Worm (Caenorhabditis elegans) whole organism, young adult: ENCODE results near the gene hlh-8.

Experiments used
- B0019.2 ChIP-seq: fragments of 200-800 bp; sonication (Bioruptor generic); conservative IDR thresholded peaks from 2 replicates; pipeline ENCODE4 v1.3.6; 2022; ENCODE audit warnings: missing genetic modification reagents, missing genetic modification characterization, missing compliant biosample characterization
- C17E4.6 ChIP-seq: fragments of 200-800 bp; sonication (Bioruptor generic); IDR thresholded peaks from 2 replicates; pipeline ENCODE4 v1.3.6; 2022; ENCODE audit warnings: missing genetic modification reagents, missing genetic modification characterization, missing compliant biosample characterization
- F10E7.11 ChIP-seq: sonication (generic microtip); optimal IDR thresholded peaks from 2 replicates; lab custom pipeline; 2017; ENCODE audit warnings: mild to moderate bottlenecking, missing genetic modification characterization, moderate library complexity, missing compliant biosample characterization
- F37B4.10 ChIP-seq: fragments of 200-800 bp; sonication (Bioruptor generic); IDR thresholded peaks from 2 replicates; pipeline ENCODE4 v1.3.6; 2022; ENCODE audit warnings: missing genetic modification characterization, missing compliant biosample characterization
- F39B2.1 ChIP-seq: fragments of 200-800 bp; sonication (Bioruptor generic); IDR thresholded peaks from 2 replicates; pipeline ENCODE4 v1.3.6; 2022; ENCODE audit warnings: missing genetic modification reagents, missing genetic modification characterization, missing compliant biosample characterization
- K12H6.12 ChIP-seq: fragments of 200-800 bp; sonication (Bioruptor generic); optimal IDR thresholded peaks from 2 replicates; lab custom pipeline; 2018; ENCODE audit warnings: mild to moderate bottlenecking, missing genetic modification characterization, missing compliant biosample characterization
- Y53G8AR.9 ChIP-seq: fragments of 200-800 bp; sonication (Bioruptor generic); conservative IDR thresholded peaks from 2 replicates; pipeline ENCODE4 v1.3.6; 2022; ENCODE audit warnings: missing genetic modification reagents, missing genetic modification characterization, missing compliant biosample characterization
- Y95B8A.8 ChIP-seq: fragments of 200-800 bp; sonication (Bioruptor generic); IDR thresholded peaks from 2 replicates; pipeline ENCODE4 v1.3.6; 2022; ENCODE audit warnings: missing genetic modification reagents, missing genetic modification characterization, missing compliant biosample characterization
- ama-1 ChIP-seq, 3 experiments: fragments of 150-350 bp in 1 of 3; sonication (generic microtip) in 2 of 3; optimal IDR thresholded peaks; 2 replicates each; lab custom pipeline; 2014 to 2018; ENCODE audit warnings: missing biosample characterization in 2 of 3, missing genetic modification characterization in 2 of 3, missing genetic modification reagents in 2 of 3
- attf-5 ChIP-seq: fragments of 200-800 bp; sonication (Bioruptor generic); optimal IDR thresholded peaks from 2 replicates; lab custom pipeline; 2018; ENCODE audit warnings: mild to moderate bottlenecking, missing genetic modification characterization, missing compliant biosample characterization
- attf-6 ChIP-seq: fragments of 200-800 bp; sonication (Bioruptor generic); IDR thresholded peaks from 2 replicates; pipeline ENCODE4 v1.3.6; 2022; ENCODE audit warnings: missing genetic modification reagents, missing genetic modification characterization, missing compliant biosample characterization
- bed-1 ChIP-seq: fragments of 200-800 bp; sonication (Bioruptor generic); IDR thresholded peaks from 2 replicates; pipeline ENCODE4 v1.3.6; 2022; ENCODE audit warnings: missing genetic modification reagents, missing genetic modification characterization, missing compliant biosample characterization
- ccch-3 ChIP-seq: fragments of 200-800 bp; sonication (Bioruptor generic); optimal IDR thresholded peaks from 2 replicates; lab custom pipeline; 2018; ENCODE audit warnings: mild to moderate bottlenecking, missing genetic modification characterization, missing compliant biosample characterization
- ceh-40 ChIP-seq: fragments of 200-800 bp; sonication (Bioruptor generic); IDR thresholded peaks from 2 replicates; pipeline ENCODE4 v1.3.6; 2022; ENCODE audit warnings: missing genetic modification characterization, missing compliant biosample characterization
- dpl-1 ChIP-seq: fragments of 150-350 bp; optimal IDR thresholded peaks from 2 replicates; lab custom pipeline; 2014; ENCODE audit warnings: missing biosample characterization, missing genetic modification reagents, missing genetic modification characterization
- efl-1 ChIP-seq: fragments of 150-350 bp; optimal IDR thresholded peaks from 2 replicates; lab custom pipeline; 2014; ENCODE audit warnings: missing biosample characterization, missing genetic modification reagents, missing genetic modification characterization
- egrh-3 ChIP-seq: fragments of 200-800 bp; sonication (Bioruptor generic); IDR thresholded peaks from 2 replicates; pipeline ENCODE4 v1.3.6; 2022; ENCODE audit warnings: missing genetic modification reagents, missing genetic modification characterization, missing compliant biosample characterization
- ets-4 ChIP-seq: fragments of 200-800 bp; sonication (Bioruptor generic); optimal IDR thresholded peaks from 2 replicates; lab custom pipeline; 2018; ENCODE audit warnings: mild to moderate bottlenecking, missing genetic modification characterization, missing compliant biosample characterization
- gei-17 ChIP-seq: fragments of 200-800 bp; sonication (Bioruptor generic); optimal IDR thresholded peaks from 2 replicates; lab custom pipeline; 2018; ENCODE audit warnings: mild to moderate bottlenecking, missing genetic modification characterization, missing compliant biosample characterization
- let-526 ChIP-seq: fragments of 200-800 bp; sonication (Bioruptor generic); IDR thresholded peaks from 2 replicates; pipeline ENCODE4 v1.3.6; 2022; ENCODE audit warnings: missing genetic modification reagents, missing genetic modification characterization, missing compliant biosample characterization
- let-607 ChIP-seq, 2 experiments: fragments of 200-800 bp in 1 of 2; sonication (Bioruptor generic) in 1 of 2; sonication (generic microtip) in 1 of 2; optimal IDR thresholded peaks; 2 replicates each; lab custom pipeline; 2016 to 2018; ENCODE audit warnings: mild to moderate bottlenecking in 2 of 2, missing compliant biosample characterization in 2 of 2, missing genetic modification characterization in 2 of 2, moderate library complexity in 2 of 2, missing genotype in 1 of 2
- lin-54 ChIP-seq: fragments of 200-800 bp; sonication (Bioruptor generic); optimal IDR thresholded peaks from 2 replicates; lab custom pipeline; 2018; ENCODE audit warnings: mild to moderate bottlenecking, missing genetic modification characterization, missing compliant biosample characterization
- lsl-1 ChIP-seq: fragments of 200-800 bp; sonication (Bioruptor generic); optimal IDR thresholded peaks from 2 replicates; lab custom pipeline; 2018; ENCODE audit warnings: mild to moderate bottlenecking, missing genetic modification characterization, moderate library complexity, missing compliant biosample characterization
- madf-10 ChIP-seq: sonication (generic microtip); optimal IDR thresholded peaks from 2 replicates; lab custom pipeline; 2016; ENCODE audit warnings: mild to moderate bottlenecking, missing genetic modification characterization, missing compliant biosample characterization
- madf-8 ChIP-seq: fragments of 200-800 bp; sonication (Bioruptor generic); conservative IDR thresholded peaks from 2 replicates; pipeline ENCODE4 v1.3.6; 2022; ENCODE audit warnings: missing genetic modification reagents, missing genetic modification characterization, missing compliant biosample characterization
- mel-28 ChIP-seq: sonication (generic microtip); optimal IDR thresholded peaks from 2 replicates; lab custom pipeline; 2016; ENCODE audit warnings: borderline replicate concordance, mild to moderate bottlenecking, missing genetic modification characterization, missing compliant biosample characterization
- nfya-1 ChIP-seq: sonication (generic microtip); optimal IDR thresholded peaks from 2 replicates; lab custom pipeline; 2017; ENCODE audit warnings: antibody characterized with exemption, missing compliant biosample characterization, missing genetic modification characterization, borderline replicate concordance; ENCODE audit not compliant: insufficient read depth
- nhr-179 ChIP-seq: sonication (generic microtip); optimal IDR thresholded peaks from 2 replicates; lab custom pipeline; 2016; ENCODE audit warnings: mild to moderate bottlenecking, missing genetic modification characterization, missing compliant biosample characterization
- nhr-27 ChIP-seq: fragments of 200-800 bp; sonication (Bioruptor generic); optimal IDR thresholded peaks from 2 replicates; lab custom pipeline; 2018; ENCODE audit warnings: mild to moderate bottlenecking, missing genetic modification characterization, moderate library complexity, missing compliant biosample characterization
- nhr-80 ChIP-seq: sonication (generic microtip); optimal IDR thresholded peaks from 2 replicates; lab custom pipeline; 2016; ENCODE audit warnings: missing genetic modification characterization, missing compliant biosample characterization
- pha-4 ChIP-seq: fragments of 150-350 bp; sonication (generic microtip); optimal IDR thresholded peaks from 2 replicates; lab custom pipeline; 2014; ENCODE audit warnings: missing biosample characterization, missing genetic modification reagents, missing genetic modification characterization
- rcor-1 ChIP-seq: fragments of 200-800 bp; sonication (Bioruptor generic); IDR thresholded peaks from 2 replicates; pipeline ENCODE4 v1.3.6; 2022; ENCODE audit warnings: missing genetic modification reagents, missing genetic modification characterization, missing compliant biosample characterization
- sea-2 ChIP-seq: fragments of 200-800 bp; sonication (Bioruptor generic); IDR thresholded peaks from 2 replicates; pipeline ENCODE4 v1.3.6; 2022; ENCODE audit warnings: missing genetic modification characterization, missing compliant biosample characterization
- snpc-3.4 ChIP-seq: sonication (generic microtip); optimal IDR thresholded peaks from 2 replicates; lab custom pipeline; 2017; ENCODE audit warnings: missing genetic modification characterization, mild to moderate bottlenecking, missing compliant biosample characterization, antibody characterized with exemption, moderate library complexity, missing genotype, missing genetic modification reagents
- somi-1 ChIP-seq: fragments of 200-800 bp; sonication (Bioruptor generic); optimal IDR thresholded peaks from 2 replicates; lab custom pipeline; 2018; ENCODE audit warnings: mild to moderate bottlenecking, missing genetic modification characterization, missing compliant biosample characterization
- tbx-9 ChIP-seq: sonication (generic microtip); optimal IDR thresholded peaks from 2 replicates; lab custom pipeline; 2016; ENCODE audit warnings: borderline replicate concordance, missing genetic modification characterization, inconsistent platforms, missing compliant biosample characterization
- unc-62 ChIP-seq: fragments of 150-350 bp; optimal IDR thresholded peaks from 2 replicates; lab custom pipeline; 2014; ENCODE audit warnings: missing biosample characterization, missing genetic modification reagents, missing genetic modification characterization
- zfh-2 ChIP-seq: fragments of 200-800 bp; sonication (Bioruptor generic); conservative IDR thresholded peaks from 2 replicates; pipeline ENCODE4 v1.3.6; 2022; ENCODE audit warnings: missing genetic modification reagents, missing genetic modification characterization, missing compliant biosample characterization
- ztf-22 ChIP-seq: fragments of 200-800 bp; sonication (Bioruptor generic); optimal IDR thresholded peaks from 2 replicates; lab custom pipeline; 2018; ENCODE audit warnings: mild to moderate bottlenecking, missing genetic modification characterization, moderate library complexity, missing compliant biosample characterization
- ztf-25 ChIP-seq: fragments of 200-800 bp; sonication (Bioruptor generic); IDR thresholded peaks from 2 replicates; pipeline ENCODE4 v1.3.6; 2022; ENCODE audit warnings: missing genetic modification reagents, missing genetic modification characterization, missing compliant biosample characterization
- ztf-26 ChIP-seq: sonication (generic microtip); optimal IDR thresholded peaks from 2 replicates; lab custom pipeline; 2017; ENCODE audit warnings: missing genetic modification characterization, missing compliant biosample characterization
- ztf-6 ChIP-seq: fragments of 200-800 bp; sonication (Bioruptor generic); IDR thresholded peaks from 2 replicates; pipeline ENCODE4 v1.3.6; 2022; ENCODE audit warnings: missing genetic modification reagents, missing genetic modification characterization, missing compliant biosample characterization

Gene hlh-8

DNA sequence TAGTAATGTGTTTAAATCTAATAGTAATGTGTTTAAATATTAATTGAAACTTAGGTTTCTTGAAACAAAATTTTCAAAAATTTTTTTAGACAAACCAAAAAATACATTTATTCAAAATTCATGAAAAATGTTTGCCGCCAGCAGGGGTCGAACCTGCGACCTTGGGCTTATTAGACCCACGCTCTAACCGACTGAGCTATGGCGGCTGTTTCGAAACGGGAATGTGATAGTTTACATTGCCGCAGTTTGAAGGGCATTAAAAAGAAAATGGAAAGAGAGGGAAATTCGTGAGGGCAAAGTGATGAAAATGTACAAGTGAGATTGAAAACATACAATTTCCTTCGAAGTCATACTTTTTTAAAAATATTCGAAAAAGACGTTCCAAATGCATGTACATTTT is 40.2 kb downstream of the hlh-8 start (continued):
- TF ChIP-seq mel-28 (tag; lab: Kevin White, UChicago): no peak
- no peak for TF ChIP-seq ztf-26
- no peak for TF ChIP-seq ets-4 (GFP tag; lab: Kevin White, UChicago)
- TF ChIP-seq unc-62 (GFP tag; lab: Kevin White, UChicago): no peak

DNA sequence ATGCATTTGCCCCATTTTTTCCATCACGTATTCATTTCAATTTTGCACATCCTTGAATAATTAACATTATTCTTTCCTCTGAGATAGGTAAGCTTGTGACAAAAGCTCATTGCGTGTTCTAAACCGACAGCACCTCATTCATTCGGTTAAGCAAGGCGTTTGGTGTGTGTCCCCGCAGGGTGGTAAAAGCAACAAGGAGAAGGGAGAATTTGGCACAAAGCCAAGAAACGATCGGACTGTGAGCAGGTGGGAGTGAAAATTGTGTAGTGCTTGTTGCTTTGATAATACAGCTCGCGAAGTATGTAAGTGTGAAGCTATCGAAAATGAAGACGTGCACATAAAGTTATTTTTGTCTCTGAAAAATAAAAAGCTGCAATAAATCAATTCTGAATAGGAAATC is 40.9 kb downstream of the hlh-8 start:
- TF ChIP-seq rcor-1 (GFP tag; lab: Robert Waterston, UW) (no peak), gei-17 (GFP tag; lab: Kevin White, UChicago) (no peak), nhr-179 (tag; lab: Kevin White, UChicago) (no peak), F39B2.1 (GFP tag; lab: Robert Waterston, UW) (peak; percentile 97)
- TF ChIP-seq, all 124 proteins: peak for 1

DNA sequence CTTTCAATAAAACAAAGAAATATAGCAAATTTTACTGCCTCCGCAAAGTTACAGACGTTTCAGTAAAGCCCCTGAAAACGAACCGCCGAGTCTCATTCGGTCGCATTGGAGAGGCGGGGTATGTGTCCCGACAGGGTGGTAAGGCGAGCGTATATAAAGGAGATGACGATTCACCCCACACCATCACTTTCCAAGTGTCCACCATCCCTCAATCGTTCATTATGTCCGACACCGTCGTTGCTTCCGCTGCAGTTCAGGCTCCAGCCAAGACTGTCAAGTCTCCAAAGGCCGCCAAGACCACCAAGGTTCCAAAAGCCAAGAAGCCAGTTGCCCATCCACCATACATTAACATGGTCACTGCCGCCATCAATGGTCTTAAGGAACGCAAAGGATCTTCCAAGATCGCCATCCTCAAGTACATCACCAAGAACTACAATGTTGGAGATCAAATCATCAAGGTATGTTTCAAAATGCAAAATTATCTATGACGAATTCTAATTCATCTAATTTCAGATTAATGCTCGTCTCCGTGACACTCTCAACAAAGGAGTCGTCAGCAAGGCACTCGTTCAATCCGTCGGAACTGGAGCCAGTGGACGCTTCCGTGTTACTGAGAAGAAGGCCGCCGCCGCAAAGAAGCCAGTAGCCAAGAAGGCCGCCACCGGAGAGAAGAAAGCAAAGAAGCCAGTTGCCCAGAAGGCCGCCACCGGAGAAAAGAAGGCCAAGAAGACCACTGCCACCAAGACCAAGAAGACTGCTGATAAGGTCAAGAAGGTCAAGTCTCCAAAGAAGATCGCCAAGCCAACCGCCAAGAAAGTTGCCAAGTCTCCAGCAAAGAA is 42.9 kb downstream of the hlh-8 start, which contains the start of gene hil-3:
Gene hil-3, plus strand, starts transcription at position 195 of the 839 bp plus-strand sequence.
- TF ChIP-seq let-607 (tag; optimal IDR thresholded peaks at IDR 0.05; lab: Kevin White, UChicago) (no peak), dpl-1 (GFP tag; lab: Kevin White, UChicago) (no peak), efl-1 (no peak), sea-2 (GFP tag; lab: Robert Waterston, UW) (no peak), tbx-9 (tag; lab: Kevin White, UChicago) (no peak), ztf-25 (0 out of 2 replicates have a peak, but pooled peaks have one; percentile 5), nhr-179 (tag; lab: Kevin White, UChicago) (no peak), ccch-3 (no peak), lsl-1 (no peak), unc-62 (GFP tag; lab: Kevin White, UChicago) (no peak), bed-1 (GFP tag; lab: Robert Waterston, UW) (0 out of 2 replicates have a peak, but pooled peaks have one; percentile 53), K12H6.12 (tag; lab: Kevin White, UChicago) (no peak), somi-1 (GFP tag; lab: Kevin White, UChicago) (no peak), B0019.2 (no peak), F10E7.11 (tag; lab: Kevin White, UChicago) (no peak), zfh-2 (peak; percentile 64), ztf-26 (no peak), ztf-22 (GFP tag; lab: Kevin White, UChicago) (no peak), C17E4.6 (GFP tag; lab: Robert Waterston, UW) (no peak), let-526 (GFP tag; lab: Robert Waterston, UW) (no peak), ets-4 (GFP tag; lab: Kevin White, UChicago) (no peak), Y53G8AR.9 (GFP tag; lab: Robert Waterston, UW) (no peak), Y95B8A.8 (no peak), ama-1 (optimal IDR thresholded peaks at IDR 0.05; lab: Kevin White, UChicago) (no peak), ama-1 (GFP tag; optimal IDR thresholded peaks at IDR 0.05; lab: Kevin White, UChicago) (no peak), madf-8 (no peak), pha-4 (tag; lab: Kevin White, UChicago) (no peak), attf-5 (GFP tag; lab: Kevin White, UChicago) (no peak), madf-10 (no peak), ceh-40 (GFP tag; lab: Robert Waterston, UW) (no peak), nfya-1 (no peak), snpc-3.4 (tag; lab: Kevin White, UChicago) (no peak), lin-54 (GFP tag; lab: Kevin White, UChicago) (no peak), mel-28 (tag; lab: Kevin White, UChicago) (no peak), nhr-80 (no peak), nhr-27 (tag; lab: Kevin White, UChicago) (no peak), F37B4.10 (GFP tag; lab: Robert Waterston, UW) (no peak), attf-6 (GFP tag; lab: Robert Waterston, UW) (no peak), egrh-3 (GFP tag; lab: Robert Waterston, UW) (peak; percentile 32; the same call in 1 of the 2 replicates), ztf-6 (no peak)
